Worm (Caenorhabditis elegans) whole organism, L1 larva: ENCODE measurements around the gene F57G4.10.

ENCODE experiments used
- C16A3.4 ChIP-seq: fragments of 150-350 bp; optimal IDR thresholded peaks from 2 replicates; lab custom pipeline; 2014; ENCODE audit warnings: missing biosample characterization, missing genetic modification characterization
- C34B4.2 ChIP-seq: sonication (generic microtip); optimal IDR thresholded peaks from 2 replicates; lab custom pipeline; 2017; ENCODE audit warnings: mild to moderate bottlenecking, missing genetic modification characterization, missing compliant biosample characterization
- F16B12.6 ChIP-seq: fragments of 150-350 bp; optimal IDR thresholded peaks from 2 replicates; lab custom pipeline; 2014; ENCODE audit warnings: missing biosample characterization, missing genetic modification characterization
- Y116A8C.19 ChIP-seq: sonication (generic microtip); optimal IDR thresholded peaks from 2 replicates; lab custom pipeline; 2016; ENCODE audit warnings: missing compliant biosample characterization, missing genetic modification characterization, borderline replicate concordance
- blmp-1 ChIP-seq: fragments of 150-350 bp; optimal IDR thresholded peaks from 2 replicates; lab custom pipeline; 2014; ENCODE audit warnings: missing biosample characterization, missing genetic modification characterization
- ceh-8 ChIP-seq: fragments of 200-800 bp; sonication (Bioruptor generic); optimal IDR thresholded peaks from 2 replicates; lab custom pipeline; 2018; ENCODE audit warnings: mild to moderate bottlenecking, missing genetic modification characterization, moderate library complexity, missing compliant biosample characterization
- ceh-82 ChIP-seq, 3 experiments: fragments of 150-350 bp in 1 of 3; sonication (generic microtip) in 2 of 3; optimal IDR thresholded peaks; 2 replicates each; lab custom pipeline; 2014 to 2017; ENCODE audit warnings: missing biosample characterization in 3 of 3, missing genetic modification characterization in 3 of 3
- ceh-88 ChIP-seq: fragments of 200-800 bp; sonication (Bioruptor generic); IDR thresholded peaks from 2 replicates; pipeline ENCODE4 v1.3.6; 2022; ENCODE audit warnings: missing genetic modification characterization, missing compliant biosample characterization
- ces-1 ChIP-seq: fragments of 150-350 bp; optimal IDR thresholded peaks from 2 replicates; lab custom pipeline; 2014; ENCODE audit warnings: missing biosample characterization, missing genetic modification reagents, missing genetic modification characterization
- dpl-1 ChIP-seq, 3 experiments: fragments of 150-350 bp in 2 of 3; sonication (generic microtip) in 1 of 3; optimal IDR thresholded peaks; 2 replicates each; lab custom pipeline; 2014 to 2017; ENCODE audit warnings: missing biosample characterization in 3 of 3, missing genetic modification characterization in 3 of 3, missing genetic modification reagents in 3 of 3
- dsc-1 ChIP-seq: sonication (generic microtip); optimal IDR thresholded peaks from 2 replicates; lab custom pipeline; 2016; ENCODE audit warnings: mild to moderate bottlenecking, missing genetic modification characterization, missing compliant biosample characterization
- efl-1 ChIP-seq, 4 experiments: fragments of 150-350 bp; optimal IDR thresholded peaks in 3 of 4; peaks in 1 of 4; 1 replicate in 1 of 4; 2 replicates in 3 of 4; lab custom pipeline; 2014; ENCODE audit warnings: missing biosample characterization in 2 of 4, missing genetic modification characterization in 2 of 4, missing genetic modification reagents in 2 of 4
- efl-3 ChIP-seq: fragments of 200-800 bp; sonication (Bioruptor generic); optimal IDR thresholded peaks from 2 replicates; lab custom pipeline; 2018; ENCODE audit warnings: mild to moderate bottlenecking, missing genetic modification characterization, missing compliant biosample characterization
- egl-27 ChIP-seq, 2 experiments: fragments of 150-350 bp in 1 of 2; sonication (generic microtip); optimal IDR thresholded peaks; 3 replicates each; lab custom pipeline; 2017 to 2018; ENCODE audit warnings: missing biosample characterization in 2 of 2, missing genetic modification characterization in 2 of 2, missing genetic modification reagents in 2 of 2
- elt-2 ChIP-seq: sonication (generic microtip); optimal IDR thresholded peaks from 2 replicates; lab custom pipeline; 2016; ENCODE audit warnings: missing genetic modification characterization, mild to moderate bottlenecking, inconsistent platforms, missing compliant biosample characterization, missing genetic modification reagents
- ets-5 ChIP-seq: fragments of 200-800 bp; sonication (Bioruptor generic); IDR thresholded peaks from 2 replicates; pipeline ENCODE4 v1.3.6; 2022; ENCODE audit warnings: missing genetic modification characterization, missing compliant biosample characterization
- fkh-4 ChIP-seq: sonication (generic microtip); optimal IDR thresholded peaks from 2 replicates; lab custom pipeline; 2016; ENCODE audit warnings: missing compliant biosample characterization, missing genetic modification characterization, borderline replicate concordance
- fos-1 ChIP-seq: fragments of 150-350 bp; optimal IDR thresholded peaks from 2 replicates; lab custom pipeline; 2014; ENCODE audit warnings: missing biosample characterization, missing genetic modification characterization
- grh-1 ChIP-seq: fragments of 200-800 bp; sonication (Bioruptor generic); IDR thresholded peaks from 2 replicates; pipeline ENCODE4 v1.3.6; 2022; ENCODE audit warnings: missing genetic modification reagents, missing genetic modification characterization, missing compliant biosample characterization
- lin-14 ChIP-seq: fragments of 200-800 bp; sonication (Bioruptor generic); optimal IDR thresholded peaks from 2 replicates; lab custom pipeline; 2018; ENCODE audit warnings: mild to moderate bottlenecking, missing genetic modification characterization, moderate library complexity, missing compliant biosample characterization
- lin-15B ChIP-seq: fragments of 150-350 bp; sonication (generic microtip); optimal IDR thresholded peaks from 3 replicates; lab custom pipeline; 2014; ENCODE audit warnings: missing biosample characterization, missing genetic modification characterization
- lin-35 ChIP-seq, 2 experiments: fragments of 150-350 bp; optimal IDR thresholded peaks; 2 replicates each; lab custom pipeline; 2014; ENCODE audit warnings: missing biosample characterization in 2 of 2, missing genetic modification characterization in 2 of 2, missing genetic modification reagents in 2 of 2
- lin-39 ChIP-seq: fragments of 150-350 bp; optimal IDR thresholded peaks from 2 replicates; lab custom pipeline; 2014; ENCODE audit warnings: missing biosample characterization, missing genetic modification reagents, missing genetic modification characterization
- lir-3 ChIP-seq: sonication (generic microtip); optimal IDR thresholded peaks from 2 replicates; lab custom pipeline; 2016; ENCODE audit warnings: mild to moderate bottlenecking, missing genetic modification characterization, moderate library complexity, missing compliant biosample characterization; ENCODE audit not compliant: poor library complexity
- mep-1 ChIP-seq: fragments of 150-350 bp; optimal IDR thresholded peaks from 2 replicates; lab custom pipeline; 2014; ENCODE audit warnings: missing biosample characterization, missing genetic modification characterization
- nhr-11 ChIP-seq: fragments of 150-350 bp; optimal IDR thresholded peaks from 2 replicates; lab custom pipeline; 2014; ENCODE audit warnings: missing biosample characterization, missing genetic modification characterization
- nhr-12 ChIP-seq: sonication (generic microtip); optimal IDR thresholded peaks from 2 replicates; lab custom pipeline; 2017; ENCODE audit warnings: missing biosample characterization, missing genetic modification characterization
- nhr-20 ChIP-seq: sonication (generic microtip); optimal IDR thresholded peaks from 2 replicates; lab custom pipeline; 2016; ENCODE audit warnings: mild to moderate bottlenecking, missing genetic modification characterization, missing compliant biosample characterization
- nhr-237 ChIP-seq: fragments of 150-350 bp; optimal IDR thresholded peaks from 2 replicates; lab custom pipeline; 2014; ENCODE audit warnings: missing biosample characterization, missing genetic modification characterization
- nhr-47 ChIP-seq: sonication (generic microtip); optimal IDR thresholded peaks from 2 replicates; lab custom pipeline; 2016; ENCODE audit warnings: mild to moderate bottlenecking, missing genetic modification characterization, moderate library complexity, missing compliant biosample characterization
- nhr-71 ChIP-seq: sonication (generic microtip); optimal IDR thresholded peaks from 2 replicates; lab custom pipeline; 2016; ENCODE audit warnings: mild to moderate bottlenecking, missing genetic modification characterization, moderate library complexity, missing compliant biosample characterization
- nhr-77 ChIP-seq: fragments of 150-350 bp; optimal IDR thresholded peaks from 2 replicates; lab custom pipeline; 2014; ENCODE audit warnings: missing biosample characterization, missing genetic modification characterization
- nhr-84 ChIP-seq: sonication (generic microtip); optimal IDR thresholded peaks from 2 replicates; lab custom pipeline; 2017; ENCODE audit warnings: missing biosample characterization, missing genetic modification characterization
- nhr-90 ChIP-seq: sonication (generic microtip); optimal IDR thresholded peaks from 2 replicates; lab custom pipeline; 2016; ENCODE audit warnings: mild to moderate bottlenecking, missing genetic modification characterization, missing compliant biosample characterization; ENCODE audit not compliant: poor library complexity
- pqm-1 ChIP-seq: sonication (generic microtip); optimal IDR thresholded peaks from 3 replicates; lab custom pipeline; 2017; ENCODE audit warnings: missing biosample characterization, missing genetic modification characterization
- rnt-1 ChIP-seq: sonication (generic microtip); optimal IDR thresholded peaks from 2 replicates; lab custom pipeline; 2016; ENCODE audit warnings: mild to moderate bottlenecking, missing genetic modification characterization, moderate library complexity, missing compliant biosample characterization
- snpc-4 ChIP-seq: fragments of 150-350 bp; optimal IDR thresholded peaks from 2 replicates; lab custom pipeline; 2014; ENCODE audit warnings: missing biosample characterization, missing genetic modification characterization
- snu-23 ChIP-seq: sonication (generic microtip); optimal IDR thresholded peaks from 2 replicates; lab custom pipeline; 2016; ENCODE audit warnings: missing genetic modification characterization, missing compliant biosample characterization
- tbx-2 ChIP-seq: sonication (generic microtip); optimal IDR thresholded peaks from 2 replicates; lab custom pipeline; 2016; ENCODE audit warnings: missing genetic modification characterization, missing compliant biosample characterization
- tlp-1 ChIP-seq: fragments of 150-350 bp; optimal IDR thresholded peaks from 2 replicates; lab custom pipeline; 2014; ENCODE audit warnings: missing biosample characterization, missing genetic modification characterization
- unc-30 ChIP-seq: sonication (generic microtip); optimal IDR thresholded peaks from 2 replicates; lab custom pipeline; 2017; ENCODE audit warnings: missing biosample characterization, missing genetic modification characterization
- unc-86 ChIP-seq: sonication (generic microtip); optimal IDR thresholded peaks from 2 replicates; lab custom pipeline; 2016; ENCODE audit warnings: missing genetic modification characterization, missing compliant biosample characterization
- xbp-1 ChIP-seq: sonication (generic microtip); optimal IDR thresholded peaks from 2 replicates; lab custom pipeline; 2016; ENCODE audit warnings: missing genetic modification characterization, missing compliant biosample characterization
- zag-1 ChIP-seq: fragments of 150-350 bp; optimal IDR thresholded peaks from 2 replicates; lab custom pipeline; 2014; ENCODE audit warnings: missing biosample characterization, missing genetic modification characterization

Gene F57G4.10

ce11 chrV:17662260-17662659 is 33.6 kb downstream of the F57G4.10 start:
- TF ChIP-seq pqm-1 (tag; lab: Kevin White, UChicago), result peak; percentile 69
- TF ChIP-seq lin-35 (GFP tag; optimal IDR thresholded peaks at IDR 0.05; lab: Kevin White, UChicago), result peak in 1 of 2 experiments; percentile 4
- no peak for TF ChIP-seq efl-3 (GFP tag; lab: Kevin White, UChicago)
- peak; percentile 44 for TF ChIP-seq nhr-20 (tag; lab: Kevin White, UChicago)
- peak; percentile 93 for TF ChIP-seq elt-2 (tag; lab: Kevin White, UChicago)
- TF ChIP-seq ets-5 (GFP tag; lab: Robert Waterston, UW), result no peak
- TF ChIP-seq C16A3.4 (tag; lab: Kevin White, UChicago), result no peak
- TF ChIP-seq, all 84 proteins: peak for 4

- TF ChIP-seq lir-3 (no peak), unc-30 (tag; lab: Kevin White, UChicago) (no peak), nhr-47 (no peak), grh-1 (GFP tag; lab: Robert Waterston, UW) (no peak), pqm-1 (tag; lab: Kevin White, UChicago) (no peak), C34B4.2 (tag; lab: Kevin White, UChicago) (no peak), zag-1 (no peak), dpl-1 (GFP tag; optimal IDR thresholded peaks at IDR 0.05; lab: Kevin White, UChicago) (no peak)
Observed at ce11 chrV:17664367-17664766, 35.7 kb downstream of the F57G4.10 start.

ce11 chrV:17665906-17666305 is 37.2 kb downstream of the F57G4.10 start, which contains the start of gene F59A1.11:
Gene F59A1.11, minus strand, starts transcription at chrV:17666006.
- TF ChIP-seq fos-1 (no peak), lin-39 (tag; lab: Kevin White, UChicago) (no peak), snu-23 (no peak), tlp-1 (tag; lab: Kevin White, UChicago) (no peak), xbp-1 (tag; lab: Kevin White, UChicago) (no peak), snpc-4 (tag; lab: Kevin White, UChicago) (no peak)

ce11 chrV:17667676-17668075 is 39.0 kb downstream of the F57G4.10 start, which contains the start of gene F59A1.12:
Gene F59A1.12, minus strand, starts transcription at chrV:17667776.
- TF ChIP-seq nhr-90 (tag; lab: Kevin White, UChicago) (no peak), mep-1 (tag; lab: Kevin White, UChicago) (no peak), unc-86 (tag; lab: Kevin White, UChicago) (no peak), ceh-82 (tag; optimal IDR thresholded peaks at IDR 0.05; lab: Kevin White, UChicago) (no peak), unc-30 (tag; lab: Kevin White, UChicago) (no peak), nhr-12 (tag; lab: Kevin White, UChicago) (no peak), ets-5 (GFP tag; lab: Robert Waterston, UW) (no peak), lin-15B (tag; lab: Kevin White, UChicago) (no peak), ceh-88 (GFP tag; lab: Robert Waterston, UW) (no peak), Y116A8C.19 (tag; lab: Kevin White, UChicago) (no peak), C16A3.4 (tag; lab: Kevin White, UChicago) (no peak), egl-27 (tag; optimal IDR thresholded peaks at IDR 0.05; lab: Kevin White, UChicago) (no peak), grh-1 (GFP tag; lab: Robert Waterston, UW) (no peak), tbx-2 (no peak), blmp-1 (tag; lab: Kevin White, UChicago) (no peak), nhr-77 (tag; lab: Kevin White, UChicago) (no peak), tlp-1 (tag; lab: Kevin White, UChicago) (no peak), ces-1 (GFP tag; lab: Kevin White, UChicago) (no peak), nhr-84 (tag; lab: Kevin White, UChicago) (no peak)

ce11 chrV:17668531-17668930 is 39.9 kb downstream of the F57G4.10 start, which contains the start of gene str-89:
Gene str-89, plus strand, starts transcription at chrV:17668831.
- TF ChIP-seq rnt-1 (tag; lab: Kevin White, UChicago), result no peak
- TF ChIP-seq F16B12.6 (tag; lab: Kevin White, UChicago), result no peak
- no peak for TF ChIP-seq dsc-1
- TF ChIP-seq nhr-71 (tag; lab: Kevin White, UChicago), result no peak
- no peak for TF ChIP-seq nhr-11 (tag; lab: Kevin White, UChicago)
- TF ChIP-seq ceh-8 (GFP tag; lab: Kevin White, UChicago), result no peak
- TF ChIP-seq nhr-237, result no peak
- no peak for TF ChIP-seq lin-39 (tag; lab: Kevin White, UChicago)
- TF ChIP-seq xbp-1 (tag; lab: Kevin White, UChicago), result no peak
- TF ChIP-seq nhr-84 (tag; lab: Kevin White, UChicago), result no peak
- no peak for TF ChIP-seq efl-1 (optimal IDR thresholded peaks at IDR 0.05; lab: Kevin White, UChicago)
- no peak for TF ChIP-seq efl-1 (GFP tag; optimal IDR thresholded peaks at IDR 0.05 in 1 of 2; lab: Kevin White, UChicago)
- TF ChIP-seq lin-14 (GFP tag; lab: Kevin White, UChicago), result no peak
- TF ChIP-seq unc-30 (tag; lab: Kevin White, UChicago), result no peak
- TF ChIP-seq fkh-4 (tag; lab: Kevin White, UChicago), result no peak
- TF ChIP-seq blmp-1 (tag; lab: Kevin White, UChicago), result no peak
